Worm (Caenorhabditis elegans) whole organism, late embryonic: ENCODE data around the gene ugt-9.

Experiments
- C08G9.2 ChIP-seq: sonication (generic microtip); optimal IDR thresholded peaks from 2 replicates; lab custom pipeline; 2016; ENCODE audit warnings: mild to moderate bottlenecking, missing genetic modification characterization, moderate library complexity, missing compliant biosample characterization
- C38D4.7 ChIP-seq: fragments of 200-800 bp; sonication (Bioruptor generic); optimal IDR thresholded peaks from 2 replicates; lab custom pipeline; 2018; ENCODE audit warnings: mild to moderate bottlenecking, missing genetic modification characterization, moderate library complexity, missing compliant biosample characterization
- K09A11.1 ChIP-seq: sonication (generic microtip); optimal IDR thresholded peaks from 2 replicates; lab custom pipeline; 2017; ENCODE audit warnings: antibody characterized with exemption, mild to moderate bottlenecking, missing genetic modification characterization, missing compliant biosample characterization; ENCODE audit not compliant: insufficient read depth
- ahr-1 ChIP-seq: sonication (generic microtip); optimal IDR thresholded peaks from 2 replicates; lab custom pipeline; 2016; ENCODE audit warnings: missing genetic modification characterization, missing compliant biosample characterization
- ama-1 ChIP-seq: fragments of 150-350 bp; optimal IDR thresholded peaks from 2 replicates; lab custom pipeline; 2014
- ceh-14 ChIP-seq: sonication (generic microtip); optimal IDR thresholded peaks from 2 replicates; lab custom pipeline; 2016; ENCODE audit warnings: missing genotype, missing genetic modification characterization, missing compliant biosample characterization
- ceh-19 ChIP-seq: fragments of 200-800 bp; sonication (Bioruptor generic); optimal IDR thresholded peaks from 2 replicates; lab custom pipeline; 2018; ENCODE audit warnings: mild to moderate bottlenecking, missing genetic modification characterization, missing compliant biosample characterization
- ceh-2 ChIP-seq: sonication (generic microtip); optimal IDR thresholded peaks from 2 replicates; lab custom pipeline; 2016; ENCODE audit warnings: missing genotype, missing genetic modification characterization, missing compliant biosample characterization
- ceh-22 ChIP-seq: sonication (generic microtip); optimal IDR thresholded peaks from 2 replicates; lab custom pipeline; 2017; ENCODE audit warnings: missing biosample characterization, missing genetic modification characterization
- ceh-24 ChIP-seq: sonication (generic microtip); optimal IDR thresholded peaks from 2 replicates; lab custom pipeline; 2016; ENCODE audit warnings: mild to moderate bottlenecking, missing genetic modification characterization, missing compliant biosample characterization
- ceh-30 ChIP-seq: fragments of 150-350 bp; optimal IDR thresholded peaks from 2 replicates; lab custom pipeline; 2014; ENCODE audit warnings: missing biosample characterization, missing genetic modification characterization
- ceh-48 ChIP-seq: sonication (generic microtip); optimal IDR thresholded peaks from 2 replicates; lab custom pipeline; 2016; ENCODE audit warnings: missing genetic modification characterization, inconsistent platforms, missing compliant biosample characterization
- ceh-9 ChIP-seq: sonication (generic microtip); optimal IDR thresholded peaks from 2 replicates; lab custom pipeline; 2016; ENCODE audit warnings: mild to moderate bottlenecking, missing genetic modification characterization, inconsistent platforms, missing compliant biosample characterization
- che-1 ChIP-seq: sonication (generic microtip); optimal IDR thresholded peaks from 2 replicates; lab custom pipeline; 2016; ENCODE audit warnings: mild to moderate bottlenecking, missing genetic modification characterization, missing compliant biosample characterization
- dmd-4 ChIP-seq: sonication (generic microtip); optimal IDR thresholded peaks from 2 replicates; lab custom pipeline; 2016; ENCODE audit warnings: borderline replicate concordance, missing genetic modification characterization, missing compliant biosample characterization
- dve-1 ChIP-seq: sonication (generic microtip); optimal IDR thresholded peaks from 2 replicates; lab custom pipeline; 2017; ENCODE audit warnings: antibody characterized with exemption, mild to moderate bottlenecking, missing genetic modification characterization, missing compliant biosample characterization
- elt-4 ChIP-seq: sonication (generic microtip); optimal IDR thresholded peaks from 2 replicates; lab custom pipeline; 2016; ENCODE audit warnings: missing genetic modification characterization, missing compliant biosample characterization
- ets-4 ChIP-seq: sonication (generic microtip); optimal IDR thresholded peaks from 2 replicates; lab custom pipeline; 2016; ENCODE audit warnings: missing genetic modification characterization, missing compliant biosample characterization
- eyg-1 ChIP-seq: sonication (generic microtip); optimal IDR thresholded peaks from 2 replicates; lab custom pipeline; 2016; ENCODE audit warnings: missing genotype, missing genetic modification characterization, missing compliant biosample characterization
- fax-1 ChIP-seq: sonication (generic microtip); optimal IDR thresholded peaks from 2 replicates; lab custom pipeline; 2016; ENCODE audit warnings: missing genotype, missing genetic modification characterization, missing compliant biosample characterization
- fkh-10 ChIP-seq: fragments of 150-350 bp; optimal IDR thresholded peaks from 2 replicates; lab custom pipeline; 2014; ENCODE audit warnings: missing biosample characterization, missing genetic modification reagents, missing genetic modification characterization
- fkh-6 ChIP-seq: sonication (generic microtip); optimal IDR thresholded peaks from 2 replicates; lab custom pipeline; 2016; ENCODE audit warnings: missing genetic modification characterization, missing compliant biosample characterization
- gmeb-2 ChIP-seq: sonication (generic microtip); optimal IDR thresholded peaks from 2 replicates; lab custom pipeline; 2016; ENCODE audit warnings: missing genetic modification characterization, inconsistent platforms, missing compliant biosample characterization
- hlh-13 ChIP-seq: fragments of 200-800 bp; sonication (Bioruptor generic); optimal IDR thresholded peaks from 2 replicates; lab custom pipeline; 2018; ENCODE audit warnings: mild to moderate bottlenecking, missing genetic modification characterization, missing compliant biosample characterization
- hlh-15 ChIP-seq: sonication (generic microtip); optimal IDR thresholded peaks from 2 replicates; lab custom pipeline; 2016; ENCODE audit warnings: missing genetic modification characterization, missing compliant biosample characterization
- hlh-6 ChIP-seq: sonication (generic microtip); optimal IDR thresholded peaks from 2 replicates; lab custom pipeline; 2016; ENCODE audit warnings: missing genotype, missing genetic modification characterization, missing compliant biosample characterization
- hlh-8 ChIP-seq: sonication (generic microtip); optimal IDR thresholded peaks from 2 replicates; lab custom pipeline; 2016; ENCODE audit warnings: missing genotype, missing genetic modification characterization, missing compliant biosample characterization
- lim-6 ChIP-seq: sonication (generic microtip); optimal IDR thresholded peaks from 2 replicates; lab custom pipeline; 2016; ENCODE audit warnings: missing genetic modification characterization, missing compliant biosample characterization
- lin-11 ChIP-seq: fragments of 200-800 bp; sonication (Bioruptor generic); optimal IDR thresholded peaks from 2 replicates; lab custom pipeline; 2018; ENCODE audit warnings: mild to moderate bottlenecking, missing genetic modification characterization, missing compliant biosample characterization
- madf-2 ChIP-seq: sonication (generic microtip); optimal IDR thresholded peaks from 2 replicates; lab custom pipeline; 2017; ENCODE audit warnings: missing genetic modification characterization, missing compliant biosample characterization
- nhr-11 ChIP-seq: fragments of 150-350 bp; optimal IDR thresholded peaks from 2 replicates; lab custom pipeline; 2014; ENCODE audit warnings: missing biosample characterization, missing genetic modification characterization
- nhr-232 ChIP-seq: sonication (generic microtip); optimal IDR thresholded peaks from 2 replicates; lab custom pipeline; 2016; ENCODE audit warnings: missing genetic modification characterization, missing compliant biosample characterization
- npax-4 ChIP-seq: sonication (generic microtip); optimal IDR thresholded peaks from 2 replicates; lab custom pipeline; 2016; ENCODE audit warnings: missing genetic modification characterization, missing compliant biosample characterization
- pat-9 ChIP-seq: fragments of 200-800 bp; sonication (Bioruptor generic); optimal IDR thresholded peaks from 2 replicates; lab custom pipeline; 2018; ENCODE audit warnings: mild to moderate bottlenecking, missing genetic modification characterization, moderate library complexity, missing compliant biosample characterization
- pax-1 ChIP-seq: fragments of 150-350 bp; optimal IDR thresholded peaks from 2 replicates; lab custom pipeline; 2014; ENCODE audit warnings: missing biosample characterization, missing genetic modification characterization
- pha-2 ChIP-seq: sonication (generic microtip); optimal IDR thresholded peaks from 2 replicates; lab custom pipeline; 2017; ENCODE audit warnings: mild to moderate bottlenecking, missing genetic modification characterization, missing compliant biosample characterization
- pha-4 ChIP-seq: fragments of 150-350 bp; optimal IDR thresholded peaks from 2 replicates; lab custom pipeline; 2018; ENCODE audit warnings: missing biosample characterization, missing genetic modification reagents, missing genetic modification characterization
- ref-2 ChIP-seq: sonication (generic microtip); optimal IDR thresholded peaks from 2 replicates; lab custom pipeline; 2016; ENCODE audit warnings: missing genetic modification characterization, missing compliant biosample characterization
- sox-2 ChIP-seq: fragments of 200-800 bp; sonication (Bioruptor generic); IDR thresholded peaks from 2 replicates; pipeline ENCODE4 v1.3.6; 2022; ENCODE audit warnings: missing genetic modification reagents, missing genetic modification characterization, missing compliant biosample characterization
- sox-4 ChIP-seq: sonication (generic microtip); optimal IDR thresholded peaks from 2 replicates; lab custom pipeline; 2017; ENCODE audit warnings: mild to moderate bottlenecking, missing genetic modification characterization, inconsistent platforms, missing compliant biosample characterization
- syd-9 ChIP-seq: sonication (generic microtip); optimal IDR thresholded peaks from 2 replicates; lab custom pipeline; 2016; ENCODE audit warnings: mild to moderate bottlenecking, missing genetic modification characterization, moderate library complexity, missing compliant biosample characterization
- tbx-2 ChIP-seq: sonication (generic microtip); optimal IDR thresholded peaks from 2 replicates; lab custom pipeline; 2016; ENCODE audit warnings: missing genetic modification characterization, missing compliant biosample characterization
- tbx-7 ChIP-seq: sonication (generic microtip); optimal IDR thresholded peaks from 2 replicates; lab custom pipeline; 2016; ENCODE audit warnings: missing genotype, missing genetic modification characterization, missing compliant biosample characterization
- ttx-3 ChIP-seq: sonication (generic microtip); optimal IDR thresholded peaks from 2 replicates; lab custom pipeline; 2016; ENCODE audit warnings: missing genetic modification reagents, missing genetic modification characterization, missing compliant biosample characterization
- unc-3 ChIP-seq, 2 experiments: fragments of 200-800 bp in 1 of 2; sonication (Bioruptor generic) in 1 of 2; sonication (generic microtip) in 1 of 2; conservative IDR thresholded peaks in 1 of 2; optimal IDR thresholded peaks in 1 of 2; 2 replicates each; pipeline versions ENCODE4 v1.3.6 to Lab custom; 2016 to 2022; ENCODE audit warnings: missing compliant biosample characterization in 2 of 2, missing genetic modification characterization in 2 of 2, missing genetic modification reagents in 1 of 2
- unc-86 ChIP-seq: sonication (generic microtip); optimal IDR thresholded peaks from 2 replicates; lab custom pipeline; 2016; ENCODE audit warnings: missing genetic modification characterization, missing compliant biosample characterization
- zip-5 ChIP-seq: sonication (generic microtip); optimal IDR thresholded peaks from 2 replicates; lab custom pipeline; 2016; ENCODE audit warnings: missing genetic modification characterization, missing compliant biosample characterization
- ztf-16 ChIP-seq: sonication (generic microtip); optimal IDR thresholded peaks from 2 replicates; lab custom pipeline; 2017; ENCODE audit warnings: missing genetic modification characterization, missing compliant biosample characterization

Gene ugt-9

ce11 chrV:4851969-4852368 lies 43.9 kb upstream of the ugt-9 start:
- TF ChIP-seq ceh-24 (no peak), pha-2 (tag; lab: Kevin White, UChicago) (no peak), hlh-15 (tag; lab: Kevin White, UChicago) (no peak), syd-9 (tag; lab: Kevin White, UChicago) (no peak), npax-4 (no peak), lin-11 (tag; lab: Kevin White, UChicago) (no peak), C08G9.2 (tag; lab: Kevin White, UChicago) (no peak), madf-2 (tag; lab: Kevin White, UChicago) (no peak), fax-1 (no peak), dve-1 (no peak), lim-6 (no peak), ref-2 (tag; lab: Kevin White, UChicago) (no peak), pha-4 (no peak)

ce11 chrV:4857561-4857960 lies 38.3 kb upstream of the ugt-9 start:
- TF ChIP-seq eyg-1 (tag; lab: Kevin White, UChicago) (no peak), fkh-10 (GFP tag; lab: Kevin White, UChicago) (no peak), ama-1 (no peak), ztf-16 (tag; lab: Kevin White, UChicago) (no peak), C38D4.7 (GFP tag; lab: Kevin White, UChicago) (no peak), ceh-14 (no peak), ceh-2 (tag; lab: Kevin White, UChicago) (no peak), ceh-9 (tag; lab: Kevin White, UChicago) (no peak)

- TF ChIP-seq lin-11 (tag; lab: Kevin White, UChicago) (no peak), sox-2 (GFP tag; lab: Robert Waterston, UW) (no peak), dmd-4 (no peak), ref-2 (tag; lab: Kevin White, UChicago) (peak; percentile 12), ceh-22 (tag; lab: Kevin White, UChicago) (no peak), nhr-232 (no peak), tbx-2 (peak; percentile 21), ahr-1 (no peak), fax-1 (no peak), ceh-24 (no peak), ets-4 (tag; lab: Kevin White, UChicago) (no peak), npax-4 (no peak), pax-1 (tag; lab: Kevin White, UChicago) (no peak), gmeb-2 (no peak), pat-9 (tag; lab: Kevin White, UChicago) (no peak), ttx-3 (tag; lab: Kevin White, UChicago) (no peak), che-1 (tag; lab: Kevin White, UChicago) (no peak), ceh-48 (tag; lab: Kevin White, UChicago) (no peak), ama-1 (no peak), tbx-7 (tag; lab: Kevin White, UChicago) (no peak), K09A11.1 (tag; lab: Kevin White, UChicago) (no peak), elt-4 (no peak), ceh-2 (tag; lab: Kevin White, UChicago) (no peak), ceh-19 (GFP tag; lab: Kevin White, UChicago) (no peak), unc-86 (tag; lab: Kevin White, UChicago) (no peak), dve-1 (no peak), hlh-6 (peak; percentile 28), zip-5 (tag; lab: Kevin White, UChicago) (no peak), sox-4 (tag; lab: Kevin White, UChicago) (no peak), syd-9 (tag; lab: Kevin White, UChicago) (no peak), ceh-9 (tag; lab: Kevin White, UChicago) (no peak), nhr-11 (no peak), ceh-14 (no peak), pha-2 (tag; lab: Kevin White, UChicago) (no peak), hlh-13 (no peak), fkh-6 (tag; lab: Kevin White, UChicago) (no peak), C38D4.7 (GFP tag; lab: Kevin White, UChicago) (no peak), C08G9.2 (tag; lab: Kevin White, UChicago) (no peak), fkh-10 (GFP tag; lab: Kevin White, UChicago) (no peak), hlh-8 (tag; lab: Kevin White, UChicago) (no peak), ceh-30 (tag; lab: Kevin White, UChicago) (no peak), unc-3 (GFP tag; conservative IDR thresholded peaks at IDR 0.05; lab: Robert Waterston, UW) (no peak), unc-3 (tag; optimal IDR thresholded peaks at IDR 0.05; lab: Kevin White, UChicago) (no peak)
These were observed 35.3 kb upstream of the ugt-9 start for ce11 chrV:4860525-4860924.
